Fruit fly (Drosophila melanogaster) whole organism, embryonic: ENCODE measurements around the gene fd96Cb.

Experiments used
- Bdp1 ChIP-seq: fragments of 200-800 bp; sonication (Bioruptor generic); optimal IDR thresholded peaks from 3 replicates; lab custom pipeline; 2016; ENCODE audit warnings: missing biosample characterization, missing genetic modification characterization
- CG10147 ChIP-seq: fragments of 200-800 bp; sonication (Bioruptor generic); optimal IDR thresholded peaks from 2 replicates; lab custom pipeline; 2019; ENCODE audit warnings: missing biosample characterization, mild to moderate bottlenecking, missing genetic modification characterization, moderate library complexity
- CG10565 ChIP-seq: fragments of 200-800 bp; sonication (Bioruptor generic); optimal IDR thresholded peaks from 3 replicates; lab custom pipeline; 2016; ENCODE audit warnings: missing biosample characterization, mild to moderate bottlenecking, missing genetic modification characterization
- CG12659 ChIP-seq: fragments of 200-800 bp; sonication (Bioruptor generic); optimal IDR thresholded peaks from 3 replicates; lab custom pipeline; 2017; ENCODE audit warnings: mild to moderate bottlenecking, missing biosample characterization, missing genetic modification reagents, missing genetic modification characterization
- CG1529 ChIP-seq: fragments of 200-800 bp; sonication (Bioruptor generic); optimal IDR thresholded peaks from 3 replicates; lab custom pipeline; 2018; ENCODE audit warnings: missing biosample characterization, missing genetic modification characterization
- CG17802 ChIP-seq: fragments of 200-800 bp; sonication (Bioruptor generic); optimal IDR thresholded peaks from 2 replicates; lab custom pipeline; 2018; ENCODE audit warnings: missing biosample characterization, mild to moderate bottlenecking, missing genetic modification characterization, moderate library complexity
- CG17912 ChIP-seq: fragments of 200-800 bp; sonication (Bioruptor generic); optimal IDR thresholded peaks from 2 replicates; lab custom pipeline; 2018; ENCODE audit warnings: missing biosample characterization, mild to moderate bottlenecking, missing genetic modification characterization
- CG30020 ChIP-seq: fragments of 200-800 bp; optimal IDR thresholded peaks from 2 replicates; lab custom pipeline; 2019; ENCODE audit warnings: missing biosample characterization, mild to moderate bottlenecking, missing genetic modification characterization, moderate library complexity
- CG32532 ChIP-seq: fragments of 200-800 bp; sonication (Bioruptor generic); IDR thresholded peaks from 2 replicates; pipeline ENCODE4 v1.3.6; 2022; ENCODE audit warnings: missing biosample characterization, missing genetic modification characterization
- CG32767 ChIP-seq: fragments of 200-800 bp; sonication (Bioruptor generic); IDR thresholded peaks from 2 replicates; pipeline ENCODE4 v1.3.6; 2022; ENCODE audit warnings: missing biosample characterization, missing genetic modification characterization
- CG4854 ChIP-seq: fragments of 200-800 bp; sonication (Bioruptor generic); optimal IDR thresholded peaks from 2 replicates; lab custom pipeline; 2016; ENCODE audit warnings: missing biosample characterization, missing genetic modification characterization, inconsistent platforms
- CG5180 ChIP-seq: fragments of 200-800 bp; sonication (Bioruptor generic); optimal IDR thresholded peaks from 3 replicates; lab custom pipeline; 2017; ENCODE audit warnings: missing biosample characterization, missing genetic modification characterization, mild to moderate bottlenecking, moderate library complexity, missing genetic modification reagents
- CG6272 ChIP-seq: fragments of 200-800 bp; sonication (Bioruptor generic); IDR thresholded peaks from 2 replicates; pipeline ENCODE4 v1.3.6; 2022; ENCODE audit warnings: missing biosample characterization, missing genetic modification characterization
- CG6683 ChIP-seq: fragments of 200-800 bp; sonication (Bioruptor generic); optimal IDR thresholded peaks from 2 replicates; lab custom pipeline; 2017; ENCODE audit warnings: missing biosample characterization, mild to moderate bottlenecking, missing genetic modification characterization, missing genetic modification reagents
- CG7745 ChIP-seq: fragments of 200-800 bp; sonication (Bioruptor generic); optimal IDR thresholded peaks from 2 replicates; lab custom pipeline; 2018; ENCODE audit warnings: missing biosample characterization, mild to moderate bottlenecking, missing genetic modification characterization, moderate library complexity
- CG7987 ChIP-seq: fragments of 200-800 bp; sonication (Bioruptor generic); optimal IDR thresholded peaks from 2 replicates; lab custom pipeline; 2018; ENCODE audit warnings: missing biosample characterization, mild to moderate bottlenecking, missing genetic modification characterization, moderate library complexity
- CG8388 ChIP-seq: fragments of 200-800 bp; sonication (Bioruptor generic); optimal IDR thresholded peaks from 2 replicates; lab custom pipeline; 2019; ENCODE audit warnings: missing biosample characterization, mild to moderate bottlenecking, missing genetic modification characterization, moderate library complexity
- CG9817 ChIP-seq: fragments of 200-800 bp; sonication (Bioruptor generic); optimal IDR thresholded peaks from 2 replicates; lab custom pipeline; 2018; ENCODE audit warnings: missing biosample characterization, mild to moderate bottlenecking, missing genetic modification characterization, moderate library complexity
- D ChIP-seq, 2 experiments: fragments of 200-800 bp in 1 of 2; fragments of >200 bp in 1 of 2; sonication (Bioruptor generic) in 1 of 2; optimal IDR thresholded peaks; 2 replicates in 1 of 2; 3 replicates in 1 of 2; lab custom pipeline; 2017; ENCODE audit warnings: mild to moderate bottlenecking in 1 of 2, missing biosample characterization in 1 of 2, missing genetic modification characterization in 1 of 2, missing genetic modification reagents in 1 of 2
- D19A ChIP-seq: fragments of 200-800 bp; optimal IDR thresholded peaks from 3 replicates; lab custom pipeline; 2019; ENCODE audit warnings: missing biosample characterization, mild to moderate bottlenecking, missing genetic modification characterization, moderate library complexity
- HLH3B ChIP-seq: fragments of 200-800 bp; sonication (Bioruptor generic); IDR thresholded peaks from 2 replicates; pipeline ENCODE4 v1.3.6; 2022; ENCODE audit warnings: missing biosample characterization, missing genetic modification characterization
- Jarid2 ChIP-seq: fragments of 200-800 bp; sonication (Bioruptor generic); optimal IDR thresholded peaks from 3 replicates; lab custom pipeline; 2017; ENCODE audit warnings: mild to moderate bottlenecking, missing biosample characterization, missing genetic modification reagents, missing genetic modification characterization
- Mad ChIP-seq: fragments of 200-800 bp; sonication (Bioruptor generic); optimal IDR thresholded peaks from 2 replicates; lab custom pipeline; 2016; ENCODE audit warnings: missing biosample characterization, missing genetic modification characterization
- Usf ChIP-seq: fragments of 200-800 bp; sonication (Bioruptor generic); optimal IDR thresholded peaks from 2 replicates; lab custom pipeline; 2017; ENCODE audit warnings: missing genotype, missing biosample characterization, missing genetic modification characterization
- cg ChIP-seq: fragments of 200-800 bp; sonication (Bioruptor generic); optimal IDR thresholded peaks from 3 replicates; lab custom pipeline; 2019; ENCODE audit warnings: missing biosample characterization, mild to moderate bottlenecking, missing genetic modification characterization, moderate library complexity
- disco-r ChIP-seq: fragments of 200-800 bp; sonication (Bioruptor generic); optimal IDR thresholded peaks from 2 replicates; lab custom pipeline; 2016; ENCODE audit warnings: missing biosample characterization, missing genetic modification characterization
- ems ChIP-seq: fragments of 200-800 bp; sonication (Bioruptor generic); optimal IDR thresholded peaks from 3 replicates; lab custom pipeline; 2016; ENCODE audit warnings: missing biosample characterization, missing genetic modification characterization
- en ChIP-seq: fragments of 200-800 bp; sonication (Bioruptor generic); optimal IDR thresholded peaks from 2 replicates; lab custom pipeline; 2016; ENCODE audit warnings: missing biosample characterization, missing genetic modification characterization
- fd102C ChIP-seq: fragments of 200-800 bp; sonication (Bioruptor generic); optimal IDR thresholded peaks from 2 replicates; lab custom pipeline; 2018; ENCODE audit warnings: missing biosample characterization, mild to moderate bottlenecking, missing genetic modification characterization, moderate library complexity
- gcm ChIP-seq: fragments of 200-800 bp; sonication (Bioruptor generic); optimal IDR thresholded peaks from 2 replicates; lab custom pipeline; 2019; ENCODE audit warnings: missing biosample characterization, mild to moderate bottlenecking, missing genetic modification characterization, moderate library complexity
- gem ChIP-seq: fragments of 200-800 bp; sonication (Bioruptor generic); optimal IDR thresholded peaks from 2 replicates; lab custom pipeline; 2019; ENCODE audit warnings: missing biosample characterization, mild to moderate bottlenecking, missing genetic modification characterization, moderate library complexity
- gfzf ChIP-seq: fragments of 200-800 bp; sonication (Bioruptor generic); optimal IDR thresholded peaks from 2 replicates; lab custom pipeline; 2016; ENCODE audit warnings: missing biosample characterization, mild to moderate bottlenecking, missing genetic modification characterization, moderate library complexity
- gt ChIP-seq: fragments of 200-800 bp; sonication (Bioruptor generic); IDR thresholded peaks from 2 replicates; pipeline ENCODE4 v1.3.6; 2022; ENCODE audit warnings: missing biosample characterization, missing genetic modification characterization
- hbn ChIP-seq: fragments of 200-800 bp; sonication (Bioruptor generic); IDR thresholded peaks from 2 replicates; pipeline ENCODE4 v1.3.6; 2022; ENCODE audit warnings: missing biosample characterization, missing genetic modification characterization; ENCODE audit not compliant: partially characterized antibody
- insv ChIP-seq, 2 experiments: fragments of 200-800 bp; sonication (Bioruptor generic); optimal IDR thresholded peaks; 3 replicates each; lab custom pipeline; 2016 to 2018; ENCODE audit warnings: missing biosample characterization in 2 of 2, missing genetic modification characterization in 2 of 2
- kay ChIP-seq: fragments of 200-800 bp; sonication (Bioruptor generic); optimal IDR thresholded peaks from 2 replicates; lab custom pipeline; 2016; ENCODE audit warnings: missing biosample characterization, missing genetic modification characterization
- lilli ChIP-seq: fragments of 200-800 bp; sonication (Bioruptor generic); optimal IDR thresholded peaks from 3 replicates; lab custom pipeline; 2016; ENCODE audit warnings: missing biosample characterization, missing genetic modification characterization
- mld ChIP-seq: fragments of 200-800 bp; sonication (Bioruptor generic); IDR thresholded peaks from 3 replicates; pipeline ENCODE4 v1.3.6; 2022; ENCODE audit warnings: missing biosample characterization, missing genetic modification characterization; ENCODE audit not compliant: partially characterized antibody
- oc ChIP-seq: fragments of 200-800 bp; sonication (Bioruptor generic); optimal IDR thresholded peaks from 2 replicates; lab custom pipeline; 2018; ENCODE audit warnings: missing biosample characterization, mild to moderate bottlenecking, missing genetic modification characterization, moderate library complexity
- odd ChIP-seq: fragments of 200-800 bp; sonication (Bioruptor generic); optimal IDR thresholded peaks from 2 replicates; lab custom pipeline; 2017; ENCODE audit warnings: missing biosample characterization, mild to moderate bottlenecking, missing genetic modification characterization
- sc ChIP-seq, 3 experiments: fragments of >200 bp in 2 of 3; fragments of 200-800 bp in 1 of 3; sonication (Bioruptor generic) in 1 of 3; optimal IDR thresholded peaks; 2 replicates in 2 of 3; 3 replicates in 1 of 3; lab custom pipeline; 2017; ENCODE audit warnings: mild to moderate bottlenecking in 1 of 3, missing biosample characterization in 1 of 3, missing genetic modification characterization in 1 of 3, missing genetic modification reagents in 1 of 3
- sens ChIP-seq: fragments of 200-800 bp; sonication (Bioruptor generic); peaks from one replicate; lab custom pipeline; 2016; ENCODE audit warnings: missing biosample characterization, missing genetic modification characterization
- sna ChIP-seq: fragments of 200-800 bp; sonication (Bioruptor generic); IDR thresholded peaks from 2 replicates; pipeline ENCODE4 v1.3.6; 2022; ENCODE audit warnings: missing biosample characterization, missing genetic modification characterization; ENCODE audit not compliant: partially characterized antibody
- ssp ChIP-seq: fragments of 200-800 bp; sonication (Bioruptor generic); IDR thresholded peaks from 2 replicates; pipeline ENCODE4 v1.3.6; 2022; ENCODE audit warnings: missing biosample characterization, missing genetic modification characterization
- sug ChIP-seq: fragments of 200-800 bp; optimal IDR thresholded peaks from 2 replicates; lab custom pipeline; 2019; ENCODE audit warnings: missing biosample characterization, mild to moderate bottlenecking, missing genetic modification characterization, moderate library complexity
- z ChIP-seq: fragments of 200-800 bp; sonication (Bioruptor generic); IDR thresholded peaks from 3 replicates; pipeline ENCODE4 v1.3.6; 2022; ENCODE audit warnings: missing biosample characterization, missing genetic modification characterization
- zfh1 ChIP-seq: fragments of 200-800 bp; sonication (Bioruptor generic); IDR thresholded peaks from 3 replicates; pipeline ENCODE4 v1.3.6; 2022; ENCODE audit warnings: missing biosample characterization, missing genetic modification characterization

fd96Cb gene

dm6 chr3R:25064907-25065841, 29.6 kb upstream of the fd96Cb start, which contains the start of the genes veli and PQBP1 (continued):
- no peak for TF ChIP-seq Usf
- TF ChIP-seq cg = no peak
- TF ChIP-seq D19A (tag; lab: Kevin White, UChicago) = no peak
- TF ChIP-seq CG1529 (GFP tag; lab: Kevin White, UChicago) = no peak
- peak; percentile 37 for TF ChIP-seq CG12659 (GFP tag; lab: Kevin White, UChicago)
- no peak for TF ChIP-seq CG10147 (GFP tag; lab: Kevin White, UChicago)
- TF ChIP-seq hbn (GFP tag; lab: Robert Waterston, UW) = no peak
- peak; percentile 12; the same call in 1 of the 3 replicates for TF ChIP-seq mld (GFP tag; lab: Robert Waterston, UW)
- peak; percentile 50 for TF ChIP-seq CG30020 (tag; lab: Kevin White, UChicago)
- TF ChIP-seq gfzf (GFP tag; lab: Kevin White, UChicago) = peak; percentile 52
- TF ChIP-seq en = no peak
- TF ChIP-seq ems (GFP tag; lab: Kevin White, UChicago) = no peak
- TF ChIP-seq HLH3B = no peak
- no peak for TF ChIP-seq CG4854 (GFP tag; lab: Kevin White, UChicago)
- TF ChIP-seq gt (GFP tag; lab: Robert Waterston, UW) = no peak
- TF ChIP-seq CG32767 (GFP tag; lab: Robert Waterston, UW) = no peak
- no peak for TF ChIP-seq Bdp1 (GFP tag; lab: Kevin White, UChicago)
- no peak for TF ChIP-seq Mad (GFP tag; lab: Kevin White, UChicago)
- no peak for TF ChIP-seq lilli
- no peak for TF ChIP-seq oc (tag; lab: Kevin White, UChicago)
- no peak for TF ChIP-seq CG7745
- TF ChIP-seq sc (optimal IDR thresholded peaks at IDR 0.05; lab: Kevin White, UChicago) = no peak
- no peak for TF ChIP-seq sc (GFP tag; optimal IDR thresholded peaks at IDR 0.05; lab: Kevin White, UChicago)
- no peak for TF ChIP-seq z (GFP tag; lab: Robert Waterston, UW)
- TF ChIP-seq gem = no peak
- no peak for TF ChIP-seq disco-r (GFP tag; lab: Kevin White, UChicago)
- TF ChIP-seq CG9817 = no peak
- TF ChIP-seq CG32532 (GFP tag; lab: Robert Waterston, UW) = no peak
- no peak for TF ChIP-seq gcm (GFP tag; lab: Kevin White, UChicago)
- TF ChIP-seq insv (GFP tag; optimal IDR thresholded peaks at IDR 0.05; lab: Kevin White, UChicago) = no peak
- no peak for TF ChIP-seq zfh1
- no peak for TF ChIP-seq CG6272
- TF ChIP-seq kay (GFP tag; lab: Kevin White, UChicago) = no peak
- no peak for TF ChIP-seq sna (GFP tag; lab: Robert Waterston, UW)
- TF ChIP-seq ssp (GFP tag; lab: Robert Waterston, UW) = no peak
- TF ChIP-seq fd102C (GFP tag; lab: Kevin White, UChicago) = no peak
- no peak for TF ChIP-seq odd (GFP tag; lab: Kevin White, UChicago)
- no peak for TF ChIP-seq CG10565 (GFP tag; lab: Kevin White, UChicago)
- no peak for TF ChIP-seq CG7987 (GFP tag; lab: Kevin White, UChicago)
- no peak for TF ChIP-seq sens (GFP tag; lab: Kevin White, UChicago)
- no peak for TF ChIP-seq CG17912
- TF ChIP-seq Jarid2 (GFP tag; lab: Kevin White, UChicago) = no peak
- no peak for TF ChIP-seq D (optimal IDR thresholded peaks at IDR 0.05; lab: Kevin White, UChicago)
- TF ChIP-seq D (GFP tag; optimal IDR thresholded peaks at IDR 0.05; lab: Kevin White, UChicago) = no peak
- no peak for TF ChIP-seq CG5180 (GFP tag; lab: Kevin White, UChicago)
- no peak for TF ChIP-seq CG17802 (tag; lab: Kevin White, UChicago)
- TF ChIP-seq CG8388 (GFP tag; lab: Kevin White, UChicago) = no peak
- no peak for TF ChIP-seq sug (tag; lab: Kevin White, UChicago)
- no peak for TF ChIP-seq CG6683
